Fruit fly (Drosophila melanogaster): ENCODE data around the gene Odj.

The Odj gene

dm6 chr3R:17801264-17801663 is 7.8 kb downstream of the Odj start, which contains the start of gene CG17803 (continued):
- TF ChIP-seq CoRest (tag; optimal IDR thresholded peaks at IDR 0.05) = no peak
- no peak for TF ChIP-seq inv (GFP tag; IDR thresholded peaks at IDR 0.05; ENCODE audit: partially characterized antibody)
- no peak for TF ChIP-seq bab2 (GFP tag; optimal IDR thresholded peaks at IDR 0.05)
- TF ChIP-seq Dref (GFP tag; IDR thresholded peaks at IDR 0.05) = no peak
- TF ChIP-seq dpn (GFP tag; optimal IDR thresholded peaks at IDR 0.05) = no peak
- TF ChIP-seq CG12071 (GFP tag; optimal IDR thresholded peaks at IDR 0.05) = no peak
- no peak for TF ChIP-seq sens (GFP tag)
- TF ChIP-seq D19A (tag; optimal IDR thresholded peaks at IDR 0.05) = no peak
- TF ChIP-seq CG9437 (GFP tag; optimal IDR thresholded peaks at IDR 0.05) = no peak
- TF ChIP-seq Mes4 (GFP tag; optimal IDR thresholded peaks at IDR 0.05) = no peak
- no peak for TF ChIP-seq cas (GFP tag; IDR thresholded peaks at IDR 0.05)
- TF ChIP-seq Fer1 (GFP tag; optimal IDR thresholded peaks at IDR 0.05) = peak; percentile 43
- no peak for TF ChIP-seq Deaf1 (tag; optimal IDR thresholded peaks at IDR 0.05)
- TF ChIP-seq HLH3B (GFP tag; IDR thresholded peaks at IDR 0.05) = no peak
- TF ChIP-seq Hr78 (GFP tag; optimal IDR thresholded peaks at IDR 0.05) = no peak
- no peak for TF ChIP-seq Dad (GFP tag; optimal IDR thresholded peaks at IDR 0.05)
- TF ChIP-seq CG13624 (GFP tag; optimal IDR thresholded peaks at IDR 0.05) = no peak
- TF ChIP-seq cato (GFP tag; optimal IDR thresholded peaks at IDR 0.05; ENCODE audit: borderline replicate concordance) = no peak
- 0 out of 3 replicates have a peak, but pooled peaks have one; percentile 28 for TF ChIP-seq CG11456 (GFP tag; IDR thresholded peaks at IDR 0.05)
- TF ChIP-seq CG4707 (GFP tag; optimal IDR thresholded peaks at IDR 0.05) = no peak
- TF ChIP-seq bbx (GFP tag; IDR thresholded peaks at IDR 0.05; ENCODE audit: partially characterized antibody) = 0 out of 2 replicates have a peak, but pooled peaks have one; percentile 16
- no peak for TF ChIP-seq CG4617 (GFP tag; optimal IDR thresholded peaks at IDR 0.05; ENCODE audit: borderline replicate concordance)
- no peak for TF ChIP-seq Dfd (GFP tag; optimal IDR thresholded peaks at IDR 0.05)
- TF ChIP-seq insv (GFP tag; optimal IDR thresholded peaks at IDR 0.05) = no peak
- TF ChIP-seq sim (GFP tag; IDR thresholded peaks at IDR 0.05) = no peak
- TF ChIP-seq CG18476 (GFP tag; optimal IDR thresholded peaks at IDR 0.05) = no peak
- TF ChIP-seq corto (GFP tag; optimal IDR thresholded peaks at IDR 0.05) = no peak
- TF ChIP-seq CG17829 (tag; optimal IDR thresholded peaks at IDR 0.05) = no peak
- no peak for TF ChIP-seq CG9932 (GFP tag; IDR thresholded peaks at IDR 0.05)
- TF ChIP-seq CG14050 (GFP tag; IDR thresholded peaks at IDR 0.05) = no peak
- 0 out of 2 replicates have a peak, but pooled peaks have one; percentile 10 for TF ChIP-seq MBD-R2 (GFP tag; IDR thresholded peaks at IDR 0.05)
- TF ChIP-seq CG15011 (GFP tag; optimal IDR thresholded peaks at IDR 0.05) = no peak
- TF ChIP-seq CG13296 (GFP tag; optimal IDR thresholded peaks at IDR 0.05) = no peak
- TF ChIP-seq Nf-YA (GFP tag; IDR thresholded peaks at IDR 0.05) = peak; percentile 30; the same call in 1 of the 2 replicates
- TF ChIP-seq Rfx (GFP tag; IDR thresholded peaks at IDR 0.05) = no peak
- no peak for TF ChIP-seq Bdp1 (GFP tag; optimal IDR thresholded peaks at IDR 0.05)
- no peak for TF ChIP-seq Ets65A (GFP tag)
- no peak for TF ChIP-seq CG34422 (GFP tag; IDR thresholded peaks at IDR 0.05)

dm6 chr3R:17798211-17798737 is 10.7 kb downstream of the Odj start, which contains the start of gene CG7379:
Gene CG7379, minus strand, starts transcription at chr3R:17798304.
- TF ChIP-seq CG14014 (GFP tag; IDR thresholded peaks at IDR 0.05) (peak; percentile 74), CG1529 (GFP tag; optimal IDR thresholded peaks at IDR 0.05) (peak; percentile 41), amos (GFP tag; IDR thresholded peaks at IDR 0.05; ENCODE audit: partially characterized antibody) (no peak), CG10654 (GFP tag; optimal IDR thresholded peaks at IDR 0.05) (peak; percentile 82), CG6765 (GFP tag; optimal IDR thresholded peaks at IDR 0.05) (peak; percentile 71), ind (GFP tag; optimal IDR thresholded peaks at IDR 0.05) (peak; percentile 91), CG8944 (GFP tag; optimal IDR thresholded peaks at IDR 0.05) (peak; percentile 74), CG2875 (GFP tag; optimal IDR thresholded peaks at IDR 0.05) (peak; percentile 51), CG12744 (GFP tag; optimal IDR thresholded peaks at IDR 0.05) (peak; percentile 67), CG16779 (GFP tag; IDR thresholded peaks at IDR 0.05) (peak; percentile 87), gcm (GFP tag; optimal IDR thresholded peaks at IDR 0.05) (peak; percentile 41), h (optimal IDR thresholded peaks at IDR 0.05) (no peak), CG17829 (tag; optimal IDR thresholded peaks at IDR 0.05) (peak; percentile 71), CG17359 (tag; optimal IDR thresholded peaks at IDR 0.05) (peak; percentile 73), CoRest (tag; optimal IDR thresholded peaks at IDR 0.05) (peak; percentile 85), CG7839 (tag; optimal IDR thresholded peaks at IDR 0.05) (peak; percentile 75), abd-A (tag; optimal IDR thresholded peaks at IDR 0.05) (no peak)
